Fruit fly (Drosophila melanogaster) whole organism, prepupa: ENCODE results near the gene CG10317.

Experiments used
- CG10631 ChIP-seq: fragments of 200-800 bp; sonication (Bioruptor generic); optimal IDR thresholded peaks from 2 replicates; lab custom pipeline; 2016; ENCODE audit warnings: missing biosample characterization, missing genetic modification characterization
- CG16779 ChIP-seq: fragments of 200-800 bp; sonication (Bioruptor generic); optimal IDR thresholded peaks from 3 replicates; lab custom pipeline; 2017; ENCODE audit warnings: missing biosample characterization, mild to moderate bottlenecking, missing genetic modification characterization
- CG6808 ChIP-seq: fragments of 200-800 bp; sonication (Bioruptor generic); optimal IDR thresholded peaks from 3 replicates; lab custom pipeline; 2017; ENCODE audit warnings: missing biosample characterization, missing genetic modification characterization, mild to moderate bottlenecking, moderate library complexity, missing genetic modification reagents
- CG6854 ChIP-seq: fragments of 200-800 bp; sonication (Bioruptor generic); optimal IDR thresholded peaks from 2 replicates; lab custom pipeline; 2017; ENCODE audit warnings: missing biosample characterization, mild to moderate bottlenecking, missing genetic modification characterization
- Hr4 ChIP-seq: fragments of 200-800 bp; sonication (Bioruptor generic); optimal IDR thresholded peaks from 3 replicates; lab custom pipeline; 2016; ENCODE audit warnings: missing biosample characterization, missing genetic modification characterization
- acj6 ChIP-seq: fragments of 200-800 bp; sonication (Bioruptor generic); optimal IDR thresholded peaks from 3 replicates; lab custom pipeline; 2016; ENCODE audit warnings: missing biosample characterization, missing genetic modification characterization
- net ChIP-seq: fragments of 200-800 bp; sonication (Bioruptor generic); optimal IDR thresholded peaks from 3 replicates; lab custom pipeline; 2016; ENCODE audit warnings: missing biosample characterization, missing genetic modification characterization

dm6 chr3R:16368288-16368687, 2.0 kb downstream of the CG10317 start, which contains the start of gene js:
- TF ChIP-seq CG10631 (peak; percentile 9), CG16779 (tag; lab: Kevin White, UChicago) (no peak), acj6 (peak; percentile 61), net (no peak), CG6808 (GFP tag; lab: Kevin White, UChicago) (peak; percentile 27), CG6854 (GFP tag; lab: Kevin White, UChicago) (no peak), Hr4 (peak; percentile 81)
